Fruit fly (Drosophila melanogaster): ENCODE results near the gene CG43322.

Gene CG43322

dm6 chr2L:7050492-7051182 is 37.4 kb downstream of the CG43322 start:
- no peak for TF ChIP-seq h (GFP tag; optimal IDR thresholded peaks at IDR 0.05)
- TF ChIP-seq psq (GFP tag; optimal IDR thresholded peaks at IDR 0.05) = peak; percentile 59
- TF ChIP-seq tai (GFP tag; optimal IDR thresholded peaks at IDR 0.05) = no peak
- TF ChIP-seq Sp1 (GFP tag; optimal IDR thresholded peaks at IDR 0.05) = no peak
- TF ChIP-seq brk (GFP tag; optimal IDR thresholded peaks at IDR 0.05) = no peak
- no peak for TF ChIP-seq woc (GFP tag; optimal IDR thresholded peaks at IDR 0.05)
- TF ChIP-seq fru (GFP tag; optimal IDR thresholded peaks at IDR 0.05) = peak; percentile 26
- TF ChIP-seq pan (optimal IDR thresholded peaks at IDR 0.05) = no peak

dm6 chr2L:7051740-7052139 is 38.5 kb downstream of the CG43322 start:
- TF ChIP-seq lola (GFP tag; optimal IDR thresholded peaks at IDR 0.05) (no peak), N (GFP tag; optimal IDR thresholded peaks at IDR 0.05) (no peak), Hr83 (GFP tag; optimal IDR thresholded peaks at IDR 0.05; ENCODE audit: poor library complexity, severe bottlenecking) (no peak), fru (GFP tag; optimal IDR thresholded peaks at IDR 0.05) (no peak), Dif (GFP tag; optimal IDR thresholded peaks at IDR 0.05; ENCODE audit: partially characterized antibody) (no peak)

dm6 chr2L:7056189-7056926 is 43.2 kb downstream of the CG43322 start, which contains the start of gene Mnn1:
Gene Mnn1, plus strand, starts transcription at chr2L:7056301.
- TF ChIP-seq Myc (optimal IDR thresholded peaks at IDR 0.05) (peak; percentile 35), rgr (GFP tag; optimal IDR thresholded peaks at IDR 0.05) (no peak), sv (GFP tag; optimal IDR thresholded peaks at IDR 0.05) (peak; percentile 17), tai (GFP tag; optimal IDR thresholded peaks at IDR 0.05) (no peak), h (GFP tag; optimal IDR thresholded peaks at IDR 0.05) (peak; percentile 82), Hr83 (GFP tag; optimal IDR thresholded peaks at IDR 0.05; ENCODE audit: poor library complexity, severe bottlenecking) (peak; percentile 84), brk (GFP tag; optimal IDR thresholded peaks at IDR 0.05) (peak; percentile 53), Jra (GFP tag; optimal IDR thresholded peaks at IDR 0.05) (no peak), fru (GFP tag; optimal IDR thresholded peaks at IDR 0.05) (peak; percentile 27), Sp1 (GFP tag; optimal IDR thresholded peaks at IDR 0.05) (peak; percentile 51), ey (GFP tag; optimal IDR thresholded peaks at IDR 0.05) (peak; percentile 41), foxo (GFP tag; optimal IDR thresholded peaks at IDR 0.05) (peak in 1 of 2 experiments; percentile 56), Abd-B (GFP tag; optimal IDR thresholded peaks at IDR 0.05) (no peak), Rel (GFP tag; optimal IDR thresholded peaks at IDR 0.05) (no peak), Rel (tag; optimal IDR thresholded peaks at IDR 0.05) (peak; percentile 86), HLH106 (tag; optimal IDR thresholded peaks at IDR 0.05) (peak; percentile 42), CG9705 (GFP tag; optimal IDR thresholded peaks at IDR 0.05) (peak; percentile 36), dsf (GFP tag; optimal IDR thresholded peaks at IDR 0.05; ENCODE audit: borderline replicate concordance) (peak; percentile 5), Dif (GFP tag; optimal IDR thresholded peaks at IDR 0.05; ENCODE audit: partially characterized antibody) (peak; percentile 17), dl (GFP tag; optimal IDR thresholded peaks at IDR 0.05; ENCODE audit: insufficient read depth in 1 of 2, partially characterized antibody in 2 of 2) (peak in 1 of 2 experiments; percentile 8), psq (GFP tag; optimal IDR thresholded peaks at IDR 0.05) (peak; percentile 84), jim (GFP tag; optimal IDR thresholded peaks at IDR 0.05) (peak; percentile 66), br (GFP tag; optimal IDR thresholded peaks at IDR 0.05) (peak; percentile 1), CrebA (GFP tag; optimal IDR thresholded peaks at IDR 0.05; ENCODE audit: borderline replicate concordance) (no peak), Vsx2 (GFP tag; optimal IDR thresholded peaks at IDR 0.05; ENCODE audit: partially characterized antibody) (peak; percentile 15)

dm6 chr2L:7060751-7061150 is 47.6 kb downstream of the CG43322 start, which contains the start of gene Mst27D:
Gene Mst27D, minus strand, starts transcription at chr2L:7060851.
- no peak for TF ChIP-seq usp (GFP tag; optimal IDR thresholded peaks at IDR 0.05)
- no peak for TF ChIP-seq Vsx2 (GFP tag; optimal IDR thresholded peaks at IDR 0.05; ENCODE audit: partially characterized antibody)
- TF ChIP-seq Hnf4 (GFP tag; optimal IDR thresholded peaks at IDR 0.05) = no peak
- TF ChIP-seq dl (GFP tag; optimal IDR thresholded peaks at IDR 0.05; ENCODE audit: insufficient read depth in 1 of 2, partially characterized antibody in 2 of 2) = no peak
- TF ChIP-seq GATAd (GFP tag; optimal IDR thresholded peaks at IDR 0.05) = no peak
- TF ChIP-seq dsf (GFP tag; optimal IDR thresholded peaks at IDR 0.05; ENCODE audit: borderline replicate concordance) = no peak
- TF ChIP-seq h (GFP tag; optimal IDR thresholded peaks at IDR 0.05) = no peak
- no peak for TF ChIP-seq Dfd (GFP tag; optimal IDR thresholded peaks at IDR 0.05)
- no peak for TF ChIP-seq sv (GFP tag; optimal IDR thresholded peaks at IDR 0.05)
- TF ChIP-seq N (GFP tag; optimal IDR thresholded peaks at IDR 0.05) = no peak
- no peak for TF ChIP-seq foxo (GFP tag; optimal IDR thresholded peaks at IDR 0.05)
- TF ChIP-seq pan (optimal IDR thresholded peaks at IDR 0.05) = no peak
- no peak for TF ChIP-seq Dif (GFP tag; optimal IDR thresholded peaks at IDR 0.05; ENCODE audit: partially characterized antibody)
